Fruit fly (Drosophila melanogaster) whole organism, embryonic: ENCODE data around the gene CG7963.

Experiments used
- CG10147 ChIP-seq: fragments of 200-800 bp; sonication (Bioruptor generic); optimal IDR thresholded peaks from 2 replicates; lab custom pipeline; 2019; ENCODE audit warnings: missing biosample characterization, mild to moderate bottlenecking, missing genetic modification characterization, moderate library complexity
- CG10543 ChIP-seq: fragments of 200-800 bp; sonication (Bioruptor generic); optimal IDR thresholded peaks from 3 replicates; lab custom pipeline; 2017; ENCODE audit warnings: missing biosample characterization, mild to moderate bottlenecking, missing genetic modification characterization, moderate library complexity
- CG10959 ChIP-seq: fragments of 200-800 bp; sonication (Bioruptor generic); IDR thresholded peaks from 2 replicates; pipeline ENCODE4 v1.3.6; 2022; ENCODE audit warnings: missing biosample characterization, missing genetic modification characterization
- CG1233 ChIP-seq: fragments of 200-800 bp; sonication (Bioruptor generic); optimal IDR thresholded peaks from 4 replicates; lab custom pipeline; 2018; ENCODE audit warnings: missing biosample characterization, mild to moderate bottlenecking, missing genetic modification characterization
- CG13624 ChIP-seq: fragments of 200-800 bp; sonication (Bioruptor generic); optimal IDR thresholded peaks from 2 replicates; lab custom pipeline; 2016; ENCODE audit warnings: missing biosample characterization, missing genetic modification characterization
- CG14965 ChIP-seq: fragments of 200-800 bp; sonication (Bioruptor generic); optimal IDR thresholded peaks from 2 replicates; lab custom pipeline; 2016; ENCODE audit warnings: missing biosample characterization, missing genetic modification characterization, borderline replicate concordance
- CG15011 ChIP-seq: fragments of 200-800 bp; sonication (Bioruptor generic); optimal IDR thresholded peaks from 3 replicates; lab custom pipeline; 2018; ENCODE audit warnings: missing biosample characterization, mild to moderate bottlenecking, missing genetic modification characterization
- CG1529 ChIP-seq: fragments of 200-800 bp; sonication (Bioruptor generic); optimal IDR thresholded peaks from 3 replicates; lab custom pipeline; 2018; ENCODE audit warnings: missing biosample characterization, missing genetic modification characterization
- CG30403 ChIP-seq: fragments of 200-800 bp; sonication (Bioruptor generic); optimal IDR thresholded peaks from 3 replicates; lab custom pipeline; 2016; ENCODE audit warnings: missing biosample characterization, missing genetic modification characterization
- CG31224 ChIP-seq: fragments of 200-800 bp; sonication (Bioruptor generic); IDR thresholded peaks from 2 replicates; pipeline ENCODE4 v1.3.6; 2022; ENCODE audit warnings: missing biosample characterization, missing genetic modification characterization
- CG32772 ChIP-seq: fragments of 200-800 bp; sonication (Bioruptor generic); IDR thresholded peaks from 2 replicates; pipeline ENCODE4 v1.3.6; 2022; ENCODE audit warnings: missing biosample characterization, missing genetic modification characterization
- CG3281 ChIP-seq: fragments of 200-800 bp; sonication (Bioruptor generic); optimal IDR thresholded peaks from 3 replicates; lab custom pipeline; 2017; ENCODE audit warnings: missing biosample characterization, mild to moderate bottlenecking, missing genetic modification characterization
- CG33213 ChIP-seq: fragments of 200-800 bp; sonication (Bioruptor generic); optimal IDR thresholded peaks from 3 replicates; lab custom pipeline; 2016; ENCODE audit warnings: missing biosample characterization, missing genetic modification characterization
- CG3995 ChIP-seq: fragments of 200-800 bp; sonication (Bioruptor generic); optimal IDR thresholded peaks from 3 replicates; lab custom pipeline; 2016; ENCODE audit warnings: missing biosample characterization, missing genetic modification characterization
- CG4820 ChIP-seq: fragments of 200-800 bp; sonication (Bioruptor generic); optimal IDR thresholded peaks from 3 replicates; lab custom pipeline; 2016; ENCODE audit warnings: missing biosample characterization, missing genetic modification characterization
- CG5953 ChIP-seq: fragments of 200-800 bp; sonication (Bioruptor generic); IDR thresholded peaks from 2 replicates; pipeline ENCODE4 v1.3.6; 2022; ENCODE audit warnings: missing biosample characterization, missing genetic modification characterization
- CG6683 ChIP-seq: fragments of 200-800 bp; sonication (Bioruptor generic); optimal IDR thresholded peaks from 2 replicates; lab custom pipeline; 2017; ENCODE audit warnings: missing biosample characterization, mild to moderate bottlenecking, missing genetic modification characterization, missing genetic modification reagents
- CG7786 ChIP-seq: fragments of 200-800 bp; sonication (Bioruptor generic); optimal IDR thresholded peaks from 2 replicates; lab custom pipeline; 2016; ENCODE audit warnings: missing biosample characterization, missing genetic modification characterization
- CG8924 ChIP-seq: fragments of 200-800 bp; optimal IDR thresholded peaks from 3 replicates; lab custom pipeline; 2019; ENCODE audit warnings: missing biosample characterization, mild to moderate bottlenecking, missing genetic modification characterization, moderate library complexity
- CTCF ChIP-seq: fragments of 200-800 bp; sonication (Bioruptor generic); optimal IDR thresholded peaks from 2 replicates; lab custom pipeline; 2017; ENCODE audit warnings: missing biosample characterization, mild to moderate bottlenecking, missing genetic modification characterization, moderate library complexity
- Dfd ChIP-seq, 2 experiments: fragments of >200 bp; optimal IDR thresholded peaks; 2 replicates each; lab custom pipeline; 2017; ENCODE audit warnings: missing biosample characterization in 2 of 2, missing genetic modification characterization in 2 of 2
- Doc2 ChIP-seq: fragments of 200-800 bp; sonication (Bioruptor generic); IDR thresholded peaks from 2 replicates; pipeline ENCODE4 v1.3.6; 2022; ENCODE audit warnings: missing biosample characterization, missing genetic modification characterization
- Fer1 ChIP-seq: fragments of 200-800 bp; sonication (Bioruptor generic); optimal IDR thresholded peaks from 2 replicates; lab custom pipeline; 2017; ENCODE audit warnings: missing biosample characterization, mild to moderate bottlenecking, missing genetic modification characterization
- HmgD ChIP-seq: fragments of 200-800 bp; sonication (Bioruptor generic); optimal IDR thresholded peaks from 3 replicates; lab custom pipeline; 2016; ENCODE audit warnings: missing biosample characterization, missing genetic modification characterization
- Nf-YA ChIP-seq: fragments of 200-800 bp; sonication (Bioruptor generic); IDR thresholded peaks from 2 replicates; pipeline ENCODE4 v1.3.6; 2022; ENCODE audit warnings: missing biosample characterization, missing genetic modification characterization
- Optix ChIP-seq: fragments of 200-800 bp; sonication (Bioruptor generic); IDR thresholded peaks from 3 replicates; pipeline ENCODE4 v1.3.6; 2022; ENCODE audit warnings: missing biosample characterization, missing genetic modification characterization
- Taf1 ChIP-seq: fragments of 200-800 bp; sonication (Bioruptor generic); IDR thresholded peaks from 2 replicates; pipeline ENCODE4 v1.3.6; 2022; ENCODE audit warnings: missing biosample characterization, missing genetic modification characterization
- Xbp1 ChIP-seq: fragments of 200-800 bp; sonication (Bioruptor generic); optimal IDR thresholded peaks from 3 replicates; lab custom pipeline; 2016; ENCODE audit warnings: missing biosample characterization, mild to moderate bottlenecking, missing genetic modification characterization
- al ChIP-seq: fragments of 200-800 bp; sonication (Bioruptor generic); IDR thresholded peaks from 2 replicates; pipeline ENCODE4 v1.3.6; 2022; ENCODE audit warnings: missing biosample characterization, missing genetic modification characterization
- amos ChIP-seq: fragments of 200-800 bp; sonication (Bioruptor generic); IDR thresholded peaks from 2 replicates; pipeline ENCODE4 v1.3.6; 2022; ENCODE audit warnings: missing biosample characterization, missing genetic modification characterization; ENCODE audit not compliant: partially characterized antibody
- bab2 ChIP-seq: fragments of 200-800 bp; sonication (Bioruptor generic); optimal IDR thresholded peaks from 2 replicates; lab custom pipeline; 2016; ENCODE audit warnings: missing biosample characterization, missing genetic modification characterization
- bcd ChIP-seq: fragments of 200-800 bp; sonication (Bioruptor generic); optimal IDR thresholded peaks from 2 replicates; lab custom pipeline; 2017; ENCODE audit warnings: missing biosample characterization, mild to moderate bottlenecking, missing genetic modification characterization
- chif ChIP-seq, 2 experiments: fragments of 200-800 bp; sonication (Bioruptor generic); optimal IDR thresholded peaks; 3 replicates each; lab custom pipeline; 2016; ENCODE audit warnings: missing biosample characterization in 2 of 2, missing genetic modification characterization in 2 of 2
- chm ChIP-seq: fragments of 200-800 bp; sonication (Bioruptor generic); IDR thresholded peaks from 2 replicates; pipeline ENCODE4 v1.3.6; 2022; ENCODE audit warnings: missing biosample characterization, missing genetic modification characterization
- dmrt11E ChIP-seq: fragments of 200-800 bp; sonication (Bioruptor generic); optimal IDR thresholded peaks from 3 replicates; lab custom pipeline; 2018; ENCODE audit warnings: missing biosample characterization, mild to moderate bottlenecking, missing genetic modification characterization, moderate library complexity
- eyg ChIP-seq: fragments of 200-800 bp; sonication (Bioruptor generic); optimal IDR thresholded peaks from 3 replicates; lab custom pipeline; 2016; ENCODE audit warnings: missing biosample characterization, missing genetic modification characterization
- gem ChIP-seq: fragments of 200-800 bp; sonication (Bioruptor generic); optimal IDR thresholded peaks from 2 replicates; lab custom pipeline; 2019; ENCODE audit warnings: missing biosample characterization, mild to moderate bottlenecking, missing genetic modification characterization, moderate library complexity
- grau ChIP-seq: fragments of 200-800 bp; optimal IDR thresholded peaks from 3 replicates; lab custom pipeline; 2019; ENCODE audit warnings: missing biosample characterization, mild to moderate bottlenecking, missing genetic modification characterization, moderate library complexity
- gt ChIP-seq: fragments of 200-800 bp; sonication (Bioruptor generic); IDR thresholded peaks from 2 replicates; pipeline ENCODE4 v1.3.6; 2022; ENCODE audit warnings: missing biosample characterization, missing genetic modification characterization
- hth ChIP-seq: fragments of >200 bp; optimal IDR thresholded peaks from 2 replicates; lab custom pipeline; 2017; ENCODE audit warnings: inconsistent platforms
- jumu ChIP-seq: fragments of 200-800 bp; sonication (Bioruptor generic); optimal IDR thresholded peaks from 3 replicates; lab custom pipeline; 2016; ENCODE audit warnings: missing biosample characterization, missing genetic modification characterization
- kni ChIP-seq: fragments of 200-800 bp; sonication (Bioruptor generic); optimal IDR thresholded peaks from 3 replicates; lab custom pipeline; 2017; ENCODE audit warnings: mild to moderate bottlenecking, missing biosample characterization, missing genetic modification reagents, missing genetic modification characterization
- mld ChIP-seq: fragments of 200-800 bp; sonication (Bioruptor generic); IDR thresholded peaks from 3 replicates; pipeline ENCODE4 v1.3.6; 2022; ENCODE audit warnings: missing biosample characterization, missing genetic modification characterization; ENCODE audit not compliant: partially characterized antibody
- nom ChIP-seq: fragments of 200-800 bp; sonication (Bioruptor generic); optimal IDR thresholded peaks from 2 replicates; lab custom pipeline; 2017; ENCODE audit warnings: missing biosample characterization, missing genetic modification characterization, mild to moderate bottlenecking, moderate library complexity, missing genetic modification reagents
- p53 ChIP-seq: fragments of 200-800 bp; sonication (Bioruptor generic); optimal IDR thresholded peaks from 2 replicates; lab custom pipeline; 2016; ENCODE audit warnings: missing biosample characterization, missing genetic modification characterization
- slou ChIP-seq: fragments of 200-800 bp; sonication (Bioruptor generic); optimal IDR thresholded peaks from 3 replicates; lab custom pipeline; 2016; ENCODE audit warnings: missing biosample characterization, missing genetic modification characterization
- sob ChIP-seq: fragments of 200-800 bp; sonication (Bioruptor generic); IDR thresholded peaks from 2 replicates; pipeline ENCODE4 v1.3.6; 2022; ENCODE audit warnings: missing biosample characterization, missing genetic modification characterization
- ssp ChIP-seq: fragments of 200-800 bp; sonication (Bioruptor generic); IDR thresholded peaks from 2 replicates; pipeline ENCODE4 v1.3.6; 2022; ENCODE audit warnings: missing biosample characterization, missing genetic modification characterization
- sug ChIP-seq: fragments of 200-800 bp; optimal IDR thresholded peaks from 2 replicates; lab custom pipeline; 2019; ENCODE audit warnings: missing biosample characterization, mild to moderate bottlenecking, missing genetic modification characterization, moderate library complexity
- tap ChIP-seq: fragments of 200-800 bp; optimal IDR thresholded peaks from 3 replicates; lab custom pipeline; 2019; ENCODE audit warnings: missing biosample characterization, mild to moderate bottlenecking, missing genetic modification characterization, moderate library complexity
- usp ChIP-seq: fragments of >200 bp; optimal IDR thresholded peaks from 2 replicates; lab custom pipeline; 2017; ENCODE audit warnings: missing biosample characterization, missing genetic modification characterization
- wek ChIP-seq: fragments of 200-800 bp; sonication (Bioruptor generic); optimal IDR thresholded peaks from 3 replicates; lab custom pipeline; 2018; ENCODE audit warnings: missing biosample characterization, mild to moderate bottlenecking, missing genetic modification characterization, moderate library complexity
- wor ChIP-seq: fragments of 200-800 bp; sonication (Bioruptor generic); IDR thresholded peaks from 2 replicates; pipeline ENCODE4 v1.3.6; 2022; ENCODE audit warnings: missing biosample characterization, missing genetic modification characterization

Gene CG7963

dm6 chr3R:8362259-8362876 lies at the start of gene CG7963, which contains the start of gene Veneno (continued):
- TF ChIP-seq CG3995 (no peak), dmrt11E (tag; lab: Kevin White, UChicago) (peak; percentile 19), gem (tag; lab: Kevin White, UChicago) (no peak), al (GFP tag; lab: Robert Waterston, UW) (no peak), CG32772 (GFP tag; lab: Robert Waterston, UW) (no peak), chm (GFP tag; lab: Robert Waterston, UW) (no peak), jumu (no peak), CG13624 (GFP tag; lab: Kevin White, UChicago) (no peak), ssp (GFP tag; lab: Robert Waterston, UW) (peak; percentile 97), kni (GFP tag; lab: Kevin White, UChicago) (no peak), p53 (no peak), CG10959 (GFP tag; lab: Robert Waterston, UW) (no peak), CG8924 (peak; percentile 31), Taf1 (GFP tag; lab: Robert Waterston, UW) (no peak), Dfd (GFP tag; optimal IDR thresholded peaks at IDR 0.05; lab: Kevin White, UChicago) (peak in 1 of 2 experiments; percentile 3), CG14965 (GFP tag; lab: Kevin White, UChicago) (no peak), CG30403 (GFP tag; lab: Kevin White, UChicago) (no peak), mld (GFP tag; lab: Robert Waterston, UW) (no peak), bcd (peak; percentile 16), CG3281 (GFP tag; lab: Kevin White, UChicago) (no peak), chif (GFP tag; optimal IDR thresholded peaks at IDR 0.05; lab: Kevin White, UChicago) (no peak), hth (lab: Kevin White, UChicago) (no peak), Nf-YA (no peak), bab2 (GFP tag; lab: Kevin White, UChicago) (no peak), Xbp1 (GFP tag; lab: Kevin White, UChicago) (peak; percentile 24), CG6683 (GFP tag; lab: Kevin White, UChicago) (no peak), CG10543 (no peak), wek (GFP tag; lab: Kevin White, UChicago) (no peak), sug (tag; lab: Kevin White, UChicago) (no peak), Optix (no peak), usp (GFP tag; lab: Kevin White, UChicago) (no peak), sob (GFP tag; lab: Robert Waterston, UW) (0 out of 2 replicates have a peak, but pooled peaks have one; percentile 35), gt (GFP tag; lab: Robert Waterston, UW) (no peak), Fer1 (GFP tag; lab: Kevin White, UChicago) (no peak), CG33213 (GFP tag; lab: Kevin White, UChicago) (no peak), CG7786 (no peak), CG4820 (GFP tag; lab: Kevin White, UChicago) (peak; percentile 18), Doc2 (no peak), nom (GFP tag; lab: Kevin White, UChicago) (no peak), CG15011 (GFP tag; lab: Kevin White, UChicago) (no peak), CG1233 (GFP tag; lab: Kevin White, UChicago) (no peak), CG10147 (GFP tag; lab: Kevin White, UChicago) (no peak), HmgD (GFP tag; lab: Kevin White, UChicago) (no peak), grau (tag; lab: Kevin White, UChicago) (no peak), wor (GFP tag; lab: Robert Waterston, UW) (no peak), tap (no peak), eyg (GFP tag; lab: Kevin White, UChicago) (no peak), CG31224 (GFP tag; lab: Robert Waterston, UW) (no peak), CTCF (GFP tag; lab: Kevin White, UChicago) (no peak), CG1529 (peak; percentile 99), amos (no peak), slou (GFP tag; lab: Kevin White, UChicago) (no peak), CG5953 (no peak)
